Fruit fly (Drosophila melanogaster) whole organism, embryonic: ENCODE data around the gene pyx.

Experiments
- C15 ChIP-seq: fragments of 200-800 bp; sonication (Bioruptor generic); IDR thresholded peaks from 3 replicates; pipeline ENCODE4 v1.3.6; 2022; ENCODE audit warnings: missing biosample characterization, missing genetic modification characterization
- CG10431 ChIP-seq: fragments of 200-800 bp; sonication (Bioruptor generic); optimal IDR thresholded peaks from 3 replicates; lab custom pipeline; 2018; ENCODE audit warnings: missing biosample characterization, mild to moderate bottlenecking, missing genetic modification characterization
- CG10543 ChIP-seq: fragments of 200-800 bp; sonication (Bioruptor generic); optimal IDR thresholded peaks from 3 replicates; lab custom pipeline; 2017; ENCODE audit warnings: missing biosample characterization, mild to moderate bottlenecking, missing genetic modification characterization, moderate library complexity
- CG10654 ChIP-seq: fragments of 200-800 bp; sonication (Bioruptor generic); optimal IDR thresholded peaks from 2 replicates; lab custom pipeline; 2016; ENCODE audit warnings: missing biosample characterization, missing genetic modification characterization
- CG11560 ChIP-seq: fragments of 200-800 bp; sonication (Bioruptor generic); IDR thresholded peaks from 3 replicates; pipeline ENCODE4 v1.3.6; 2022; ENCODE audit warnings: missing biosample characterization, missing genetic modification characterization
- CG11695 ChIP-seq: fragments of 200-800 bp; sonication (Bioruptor generic); IDR thresholded peaks from 3 replicates; pipeline ENCODE4 v1.3.6; 2022; ENCODE audit warnings: missing biosample characterization, missing genetic modification characterization
- CG11696 ChIP-seq: fragments of 200-800 bp; sonication (Bioruptor generic); IDR thresholded peaks from 2 replicates; pipeline ENCODE4 v1.3.6; 2022; ENCODE audit warnings: missing biosample characterization, missing genetic modification characterization
- CG13123 ChIP-seq: fragments of 200-800 bp; sonication (Bioruptor generic); optimal IDR thresholded peaks from 2 replicates; lab custom pipeline; 2016; ENCODE audit warnings: missing biosample characterization, missing genetic modification characterization
- CG14710 ChIP-seq: fragments of 200-800 bp; sonication (Bioruptor generic); optimal IDR thresholded peaks from 3 replicates; lab custom pipeline; 2019; ENCODE audit warnings: missing biosample characterization, mild to moderate bottlenecking, missing genetic modification characterization, moderate library complexity
- CG15696 ChIP-seq: fragments of 200-800 bp; sonication (Bioruptor generic); optimal IDR thresholded peaks from 2 replicates; lab custom pipeline; 2019; ENCODE audit warnings: missing biosample characterization, mild to moderate bottlenecking, missing genetic modification characterization, moderate library complexity
- CG17829 ChIP-seq: fragments of 200-800 bp; optimal IDR thresholded peaks from 2 replicates; lab custom pipeline; 2019; ENCODE audit warnings: missing biosample characterization, mild to moderate bottlenecking, missing genetic modification characterization, moderate library complexity
- CG1832 ChIP-seq: fragments of 200-800 bp; sonication (Bioruptor generic); optimal IDR thresholded peaks from 2 replicates; lab custom pipeline; 2017; ENCODE audit warnings: missing biosample characterization, mild to moderate bottlenecking, missing genetic modification characterization, inconsistent platforms
- CG18476 ChIP-seq: fragments of 200-800 bp; sonication (Bioruptor generic); optimal IDR thresholded peaks from 2 replicates; lab custom pipeline; 2016; ENCODE audit warnings: missing biosample characterization, mild to moderate bottlenecking, missing genetic modification characterization
- CG18599 ChIP-seq: fragments of 200-800 bp; sonication (Bioruptor generic); optimal IDR thresholded peaks from 3 replicates; lab custom pipeline; 2017; ENCODE audit warnings: missing biosample characterization, missing genetic modification characterization, mild to moderate bottlenecking, moderate library complexity, missing genetic modification reagents
- CG18619 ChIP-seq: fragments of 200-800 bp; sonication (Bioruptor generic); optimal IDR thresholded peaks from 3 replicates; lab custom pipeline; 2017; ENCODE audit warnings: missing biosample characterization, mild to moderate bottlenecking, missing genetic modification characterization
- CG2116 ChIP-seq: fragments of 200-800 bp; sonication (Bioruptor generic); optimal IDR thresholded peaks from 3 replicates; lab custom pipeline; 2018; ENCODE audit warnings: missing biosample characterization, mild to moderate bottlenecking, missing genetic modification characterization
- CG32772 ChIP-seq: fragments of 200-800 bp; sonication (Bioruptor generic); IDR thresholded peaks from 2 replicates; pipeline ENCODE4 v1.3.6; 2022; ENCODE audit warnings: missing biosample characterization, missing genetic modification characterization
- CG3281 ChIP-seq: fragments of 200-800 bp; sonication (Bioruptor generic); optimal IDR thresholded peaks from 3 replicates; lab custom pipeline; 2017; ENCODE audit warnings: missing biosample characterization, mild to moderate bottlenecking, missing genetic modification characterization
- CG3838 ChIP-seq: fragments of 200-800 bp; sonication (Bioruptor generic); optimal IDR thresholded peaks from 3 replicates; lab custom pipeline; 2016; ENCODE audit warnings: missing biosample characterization, missing genetic modification characterization
- CG43689 ChIP-seq: fragments of 200-800 bp; sonication (Bioruptor generic); IDR thresholded peaks from 2 replicates; pipeline ENCODE4 v1.3.6; 2022; ENCODE audit warnings: missing biosample characterization, missing genetic modification characterization
- CG7987 ChIP-seq: fragments of 200-800 bp; sonication (Bioruptor generic); optimal IDR thresholded peaks from 2 replicates; lab custom pipeline; 2018; ENCODE audit warnings: missing biosample characterization, mild to moderate bottlenecking, missing genetic modification characterization, moderate library complexity
- CG9727 ChIP-seq: fragments of 200-800 bp; sonication (Bioruptor generic); optimal IDR thresholded peaks from 3 replicates; lab custom pipeline; 2017; ENCODE audit warnings: missing biosample characterization, mild to moderate bottlenecking, missing genetic modification characterization
- Chrac-16 ChIP-seq: fragments of 200-800 bp; sonication (Bioruptor generic); optimal IDR thresholded peaks from 3 replicates; lab custom pipeline; 2016; ENCODE audit warnings: missing biosample characterization, missing genetic modification characterization
- E2f2 ChIP-seq: fragments of 200-800 bp; sonication (Bioruptor generic); IDR thresholded peaks from 2 replicates; pipeline ENCODE4 v1.3.6; 2022; ENCODE audit warnings: missing biosample characterization, missing genetic modification characterization
- Ets97D ChIP-seq: fragments of 200-800 bp; sonication (Bioruptor generic); optimal IDR thresholded peaks from 3 replicates; lab custom pipeline; 2016; ENCODE audit warnings: missing biosample characterization, missing genetic modification characterization
- Gug ChIP-seq: fragments of 200-800 bp; sonication (Bioruptor generic); IDR thresholded peaks from 4 replicates; pipeline ENCODE4 v1.3.6; 2022; ENCODE audit warnings: missing biosample characterization, missing genetic modification characterization
- HLH4C ChIP-seq: fragments of 200-800 bp; sonication (Bioruptor generic); IDR thresholded peaks from 3 replicates; pipeline ENCODE4 v1.3.6; 2022; ENCODE audit warnings: missing biosample characterization, missing genetic modification characterization; ENCODE audit not compliant: partially characterized antibody
- HmgD ChIP-seq: fragments of 200-800 bp; sonication (Bioruptor generic); optimal IDR thresholded peaks from 3 replicates; lab custom pipeline; 2016; ENCODE audit warnings: missing biosample characterization, missing genetic modification characterization
- Hmr ChIP-seq: fragments of 200-800 bp; sonication (Bioruptor generic); optimal IDR thresholded peaks from 3 replicates; lab custom pipeline; 2017; ENCODE audit warnings: mild to moderate bottlenecking, missing biosample characterization, missing genetic modification reagents, missing genetic modification characterization
- Hr3 ChIP-seq: fragments of 200-800 bp; sonication (Bioruptor generic); optimal IDR thresholded peaks from 3 replicates; lab custom pipeline; 2016; ENCODE audit warnings: missing biosample characterization, missing genetic modification characterization
- Hr78 ChIP-seq, 2 experiments: fragments of 200-800 bp in 1 of 2; fragments of >200 bp in 1 of 2; sonication (Bioruptor generic) in 1 of 2; optimal IDR thresholded peaks; 2 replicates each; lab custom pipeline; 2017 to 2019; ENCODE audit warnings: missing biosample characterization in 2 of 2, missing genetic modification characterization in 2 of 2, mild to moderate bottlenecking in 1 of 2, moderate library complexity in 1 of 2
- NC2α ChIP-seq: fragments of 200-800 bp; sonication (Bioruptor generic); optimal IDR thresholded peaks from 2 replicates; lab custom pipeline; 2016; ENCODE audit warnings: missing biosample characterization, missing genetic modification characterization
- NK7.1 ChIP-seq: fragments of 200-800 bp; sonication (Bioruptor generic); optimal IDR thresholded peaks from 3 replicates; lab custom pipeline; 2016; ENCODE audit warnings: missing biosample characterization, missing genetic modification characterization
- abd-A ChIP-seq: fragments of 200-800 bp; sonication (Bioruptor generic); optimal IDR thresholded peaks from 3 replicates; lab custom pipeline; 2019; ENCODE audit warnings: missing biosample characterization, mild to moderate bottlenecking, missing genetic modification characterization, moderate library complexity
- chinmo ChIP-seq: fragments of 200-800 bp; sonication (Bioruptor generic); IDR thresholded peaks from 4 replicates; pipeline ENCODE4 v1.3.6; 2022; ENCODE audit warnings: missing biosample characterization, missing genetic modification characterization; ENCODE audit not compliant: partially characterized antibody
- chn ChIP-seq: fragments of 200-800 bp; sonication (Bioruptor generic); optimal IDR thresholded peaks from 2 replicates; lab custom pipeline; 2016; ENCODE audit warnings: missing biosample characterization, missing genetic modification characterization
- crp ChIP-seq, 2 experiments: fragments of 200-800 bp; sonication (Bioruptor generic); optimal IDR thresholded peaks; 2 replicates in 1 of 2; 3 replicates in 1 of 2; lab custom pipeline; 2017; ENCODE audit warnings: missing biosample characterization in 2 of 2, missing genetic modification characterization in 2 of 2, mild to moderate bottlenecking in 1 of 2, moderate library complexity in 1 of 2
- ems ChIP-seq: fragments of 200-800 bp; sonication (Bioruptor generic); optimal IDR thresholded peaks from 3 replicates; lab custom pipeline; 2016; ENCODE audit warnings: missing biosample characterization, missing genetic modification characterization
- grn ChIP-seq: fragments of 200-800 bp; sonication (Bioruptor generic); optimal IDR thresholded peaks from 3 replicates; lab custom pipeline; 2017; ENCODE audit warnings: missing biosample characterization, missing genetic modification characterization
- kay ChIP-seq: fragments of 200-800 bp; sonication (Bioruptor generic); optimal IDR thresholded peaks from 2 replicates; lab custom pipeline; 2016; ENCODE audit warnings: missing biosample characterization, missing genetic modification characterization
- klu ChIP-seq: fragments of 200-800 bp; sonication (Bioruptor generic); IDR thresholded peaks from 2 replicates; pipeline ENCODE4 v1.3.6; 2022; ENCODE audit warnings: missing biosample characterization, missing genetic modification characterization
- lilli ChIP-seq: fragments of 200-800 bp; sonication (Bioruptor generic); optimal IDR thresholded peaks from 3 replicates; lab custom pipeline; 2016; ENCODE audit warnings: missing biosample characterization, missing genetic modification characterization
- org-1 ChIP-seq: fragments of 200-800 bp; sonication (Bioruptor generic); optimal IDR thresholded peaks from 2 replicates; lab custom pipeline; 2017; ENCODE audit warnings: missing biosample characterization, missing genetic modification characterization
- pho ChIP-seq: fragments of 200-800 bp; sonication (Bioruptor generic); optimal IDR thresholded peaks from 2 replicates; lab custom pipeline; 2016; ENCODE audit warnings: missing biosample characterization, missing genetic modification characterization
- psq ChIP-seq: fragments of 200-800 bp; sonication (Bioruptor generic); optimal IDR thresholded peaks from 2 replicates; lab custom pipeline; 2017; ENCODE audit warnings: missing biosample characterization, missing genetic modification characterization
- seq ChIP-seq: fragments of 200-800 bp; sonication (Bioruptor generic); IDR thresholded peaks from 2 replicates; pipeline ENCODE4 v1.3.6; 2022; ENCODE audit warnings: missing biosample characterization, missing genetic modification characterization
- so ChIP-seq: fragments of 200-800 bp; sonication (Bioruptor generic); IDR thresholded peaks from 3 replicates; pipeline ENCODE4 v1.3.6; 2022; ENCODE audit warnings: missing biosample characterization, missing genetic modification characterization
- stc ChIP-seq: fragments of 200-800 bp; sonication (Bioruptor generic); IDR thresholded peaks from 2 replicates; pipeline ENCODE4 v1.3.6; 2022; ENCODE audit warnings: missing biosample characterization, missing genetic modification characterization
- sug ChIP-seq: fragments of 200-800 bp; optimal IDR thresholded peaks from 2 replicates; lab custom pipeline; 2019; ENCODE audit warnings: missing biosample characterization, mild to moderate bottlenecking, missing genetic modification characterization, moderate library complexity
- tna ChIP-seq: fragments of 200-800 bp; sonication (Bioruptor generic); IDR thresholded peaks from 2 replicates; pipeline ENCODE4 v1.3.6; 2022; ENCODE audit warnings: missing biosample characterization, missing genetic modification characterization; ENCODE audit not compliant: partially characterized antibody

Gene pyx

DNA sequence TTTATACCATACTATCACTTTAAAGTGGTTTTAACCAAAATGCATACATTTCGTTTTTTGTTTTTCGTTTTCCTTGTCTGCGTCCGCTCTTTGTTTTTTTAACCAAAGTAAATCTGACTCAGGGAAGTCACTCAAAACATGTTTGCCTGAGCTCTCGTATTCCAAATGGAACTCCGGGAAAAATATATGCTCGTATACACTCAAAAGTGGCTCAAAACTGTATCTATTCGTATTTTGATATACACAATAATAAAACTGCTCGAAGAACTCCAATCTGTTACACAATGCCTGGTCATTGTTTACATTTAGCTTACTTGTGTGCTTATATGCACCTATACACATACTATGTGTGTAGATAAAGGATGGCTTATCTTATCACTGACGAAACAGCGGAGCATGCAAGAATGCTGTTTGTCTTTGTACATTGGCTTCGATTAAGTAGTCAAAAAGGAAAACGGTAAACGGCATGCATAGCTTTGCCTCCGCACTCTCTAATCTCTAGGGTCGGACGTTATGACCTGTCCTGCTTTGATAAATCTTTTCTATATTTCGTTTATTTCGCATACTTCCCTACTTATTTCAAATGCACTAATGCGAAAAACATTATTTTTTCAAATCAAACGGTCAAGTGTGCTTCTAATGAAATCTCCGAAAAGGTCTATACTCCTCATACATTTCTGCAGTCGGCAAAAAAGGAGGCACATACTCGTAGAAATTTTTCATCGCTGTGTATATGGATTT, 48.1 kb upstream of the pyx start, which contains the start of gene miple2 (continued):
- TF ChIP-seq stc (GFP tag; lab: Robert Waterston, UW) (no peak), klu (GFP tag; lab: Robert Waterston, UW) (no peak), psq (GFP tag; lab: Kevin White, UChicago) (peak; percentile 15), sug (peak; percentile 37), Hmr (peak; percentile 66), CG32772 (GFP tag; lab: Robert Waterston, UW) (no peak), chinmo (GFP tag; lab: Robert Waterston, UW) (peak; percentile 68; the same call in 3 of the 4 replicates), Hr3 (peak; percentile 22), CG18599 (peak; percentile 64), CG15696 (peak; percentile 65), chn (GFP tag; lab: Kevin White, UChicago) (no peak), lilli (GFP tag; lab: Kevin White, UChicago) (peak; percentile 53), kay (peak; percentile 28), ems (GFP tag; lab: Kevin White, UChicago) (no peak), grn (GFP tag; lab: Kevin White, UChicago) (peak; percentile 84), abd-A (tag; lab: Kevin White, UChicago) (peak; percentile 51), so (GFP tag; lab: Robert Waterston, UW) (no peak), CG1832 (GFP tag; lab: Kevin White, UChicago) (no peak), CG13123 (GFP tag; lab: Kevin White, UChicago) (peak; percentile 22), CG18476 (GFP tag; lab: Kevin White, UChicago) (no peak), HLH4C (no peak), Ets97D (GFP tag; lab: Kevin White, UChicago) (no peak), org-1 (GFP tag; lab: Kevin White, UChicago) (peak; percentile 54), CG3281 (GFP tag; lab: Kevin White, UChicago) (peak; percentile 68), seq (GFP tag; lab: Robert Waterston, UW) (no peak), CG11696 (GFP tag; lab: Robert Waterston, UW) (no peak), C15 (no peak), CG10543 (GFP tag; lab: Kevin White, UChicago) (peak; percentile 70), CG3838 (GFP tag; lab: Kevin White, UChicago) (no peak), NC2α (GFP tag; lab: Kevin White, UChicago) (no peak), CG43689 (no peak), CG17829 (tag; lab: Kevin White, UChicago) (peak; percentile 38), CG2116 (peak; percentile 4), E2f2 (GFP tag; lab: Robert Waterston, UW) (no peak), tna (GFP tag; lab: Robert Waterston, UW) (no peak), CG9727 (peak; percentile 69), Gug (GFP tag; lab: Robert Waterston, UW) (no peak), Hr78 (GFP tag; optimal IDR thresholded peaks at IDR 0.05; lab: Kevin White, UChicago) (peak in 1 of 2 experiments; percentile 93), NK7.1 (GFP tag; lab: Kevin White, UChicago) (no peak), CG10431 (peak; percentile 47), HmgD (no peak), CG18619 (GFP tag; lab: Kevin White, UChicago) (peak; percentile 42), pho (peak; percentile 3), CG14710 (tag; lab: Kevin White, UChicago) (peak; percentile 55), CG11560 (no peak), CG10654 (GFP tag; lab: Kevin White, UChicago) (no peak), Chrac-16 (no peak), crp (GFP tag; optimal IDR thresholded peaks at IDR 0.05; lab: Kevin White, UChicago) (no peak), CG7987 (GFP tag; lab: Kevin White, UChicago) (peak; percentile 36), CG11695 (GFP tag; lab: Robert Waterston, UW) (peak; percentile 26; the same call in 1 of the 3 replicates)
